Worm (Caenorhabditis elegans): Measurements from ENCODE around the gene F46B6.4.

DNA sequence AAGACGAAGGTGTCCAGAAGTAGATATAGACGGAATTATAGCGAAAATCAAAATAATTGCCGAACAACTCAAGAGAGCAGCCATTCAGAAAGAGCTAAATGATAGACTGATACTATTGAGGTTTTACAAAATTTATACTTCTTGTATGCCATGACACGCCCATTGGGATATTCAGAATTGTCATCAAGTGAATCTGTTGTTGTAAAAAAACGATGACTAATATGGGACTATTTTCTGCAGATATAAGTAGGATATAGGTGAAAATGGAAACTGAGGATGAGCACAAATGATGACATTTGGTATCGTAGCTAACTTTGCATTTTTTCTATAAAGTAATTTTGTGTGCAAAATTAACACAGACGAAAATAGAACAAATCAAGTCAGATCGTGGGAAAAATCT is 23.6 kb downstream of the F46B6.4 start, which contains the start of gene F58E6.8:
- TF ChIP-seq Y5F2A.4 (GFP tag; optimal IDR thresholded peaks at IDR 0.05): no peak
- no peak for TF ChIP-seq ztf-11 (tag; optimal IDR thresholded peaks at IDR 0.05)
- TF ChIP-seq snpc-4 (tag; optimal IDR thresholded peaks at IDR 0.05): no peak
- no peak for TF ChIP-seq unc-62 (GFP tag; optimal IDR thresholded peaks at IDR 0.05 in 1 of 2)
- no peak for TF ChIP-seq unc-62 (tag; optimal IDR thresholded peaks at IDR 0.05)
- no peak for TF ChIP-seq egl-43 (GFP tag; IDR thresholded peaks at IDR 0.05)
- TF ChIP-seq pha-4 (GFP tag; IDR thresholded peaks at IDR 0.05): no peak
- no peak for TF ChIP-seq pha-4 (tag; optimal IDR thresholded peaks at IDR 0.05)
- TF ChIP-seq nhr-77 (tag; optimal IDR thresholded peaks at IDR 0.05): no peak
- no peak for TF ChIP-seq nhr-11 (tag; optimal IDR thresholded peaks at IDR 0.05)
- no peak for TF ChIP-seq unc-130 (GFP tag; optimal IDR thresholded peaks at IDR 0.05)
- no peak for TF ChIP-seq spr-1 (tag; optimal IDR thresholded peaks at IDR 0.05)
